Fruit fly (Drosophila melanogaster): ENCODE results near the gene CG33322.

CG33322 gene

dm6 chr2L:20797515-20797847 lies 18.6 kb downstream of the CG33322 start, which contains the start of gene CG9328:
Gene CG9328 (plus strand): TSS chr2L:20797715.
- TF ChIP-seq CG10431 (GFP tag; optimal IDR thresholded peaks at IDR 0.05) (no peak), ci (GFP tag; IDR thresholded peaks at IDR 0.05) (peak; percentile 83; the same call in 2 of the 3 replicates), CG11695 (GFP tag; IDR thresholded peaks at IDR 0.05) (peak; percentile 48; the same call in 1 of the 3 replicates), Xbp1 (GFP tag; optimal IDR thresholded peaks at IDR 0.05) (peak; percentile 36), ato (GFP tag; IDR thresholded peaks at IDR 0.05; ENCODE audit: partially characterized antibody) (peak; percentile 64), CG10267 (tag; optimal IDR thresholded peaks at IDR 0.05) (peak; percentile 49), Kr (GFP tag; optimal IDR thresholded peaks at IDR 0.05) (peak; percentile 36), shn (GFP tag; optimal IDR thresholded peaks at IDR 0.05) (peak; percentile 33), zfh1 (GFP tag; IDR thresholded peaks at IDR 0.05) (0 out of 3 replicates have a peak, but pooled peaks have one; percentile 34), sima (GFP tag; optimal IDR thresholded peaks at IDR 0.05) (no peak), CG34422 (GFP tag; IDR thresholded peaks at IDR 0.05) (peak; percentile 67; the same call in 1 of the 3 replicates), Hsf (GFP tag; optimal IDR thresholded peaks at IDR 0.05) (no peak), wor (GFP tag; IDR thresholded peaks at IDR 0.05) (no peak), CG2116 (GFP tag; optimal IDR thresholded peaks at IDR 0.05) (peak; percentile 47), CG17568 (GFP tag; optimal IDR thresholded peaks at IDR 0.05) (no peak), Nf-YB (GFP tag; optimal IDR thresholded peaks at IDR 0.05) (peak; percentile 1), trem (tag; optimal IDR thresholded peaks at IDR 0.05) (peak; percentile 70), ind (GFP tag; optimal IDR thresholded peaks at IDR 0.05) (peak; percentile 44), row (GFP tag; IDR thresholded peaks at IDR 0.05) (peak; percentile 70; the same call in 1 of the 3 replicates), CG1647 (GFP tag; optimal IDR thresholded peaks at IDR 0.05) (no peak), amos (GFP tag; IDR thresholded peaks at IDR 0.05; ENCODE audit: partially characterized antibody) (peak; percentile 65; the same call in 1 of the 2 replicates), Sox102F (GFP tag; optimal IDR thresholded peaks at IDR 0.05) (peak; percentile 19), gro (GFP tag; optimal IDR thresholded peaks at IDR 0.05) (peak; percentile 77), CG1024 (GFP tag; IDR thresholded peaks at IDR 0.05) (no peak), Jarid2 (GFP tag; optimal IDR thresholded peaks at IDR 0.05) (peak; percentile 94), CG2678 (tag; optimal IDR thresholded peaks at IDR 0.05) (peak; percentile 53), Max (GFP tag; optimal IDR thresholded peaks at IDR 0.05) (peak; percentile 21), CG8388 (GFP tag; optimal IDR thresholded peaks at IDR 0.05) (peak; percentile 29), pho (GFP tag; optimal IDR thresholded peaks at IDR 0.05) (peak; percentile 41), CG6254 (GFP tag; optimal IDR thresholded peaks at IDR 0.05) (no peak), Ravus (GFP tag; IDR thresholded peaks at IDR 0.05) (no peak), bcd (GFP tag; optimal IDR thresholded peaks at IDR 0.05) (peak; percentile 10), wek (GFP tag; optimal IDR thresholded peaks at IDR 0.05) (peak; percentile 55), CG15514 (GFP tag; optimal IDR thresholded peaks at IDR 0.05) (peak; percentile 65), Hr3 (GFP tag; optimal IDR thresholded peaks at IDR 0.05) (peak; percentile 17), danr (GFP tag; IDR thresholded peaks at IDR 0.05) (no peak), CG4617 (GFP tag; optimal IDR thresholded peaks at IDR 0.05; ENCODE audit: borderline replicate concordance) (no peak), CG10462 (GFP tag; optimal IDR thresholded peaks at IDR 0.05) (no peak), CG30403 (GFP tag; optimal IDR thresholded peaks at IDR 0.05) (peak; percentile 27), CG16815 (GFP tag; optimal IDR thresholded peaks at IDR 0.05) (no peak), Blimp-1 (GFP tag; optimal IDR thresholded peaks at IDR 0.05) (peak; percentile 66), trh (GFP tag; optimal IDR thresholded peaks at IDR 0.05) (no peak), Camta (GFP tag; optimal IDR thresholded peaks at IDR 0.05) (peak; percentile 39), mam (GFP tag; optimal IDR thresholded peaks at IDR 0.05) (peak; percentile 25), CG6689 (GFP tag; IDR thresholded peaks at IDR 0.05) (peak; percentile 41; the same call in 1 of the 2 replicates), p53 (GFP tag; optimal IDR thresholded peaks at IDR 0.05) (no peak), sqz (GFP tag; optimal IDR thresholded peaks at IDR 0.05) (no peak), Hand (GFP tag; optimal IDR thresholded peaks at IDR 0.05) (no peak), nom (GFP tag; optimal IDR thresholded peaks at IDR 0.05) (peak; percentile 35), cad (GFP tag; optimal IDR thresholded peaks at IDR 0.05) (no peak)

Data from whole organism, embryonic.